Worm (Caenorhabditis elegans): ENCODE results near the gene ttr-8.

The ttr-8 gene

DNA sequence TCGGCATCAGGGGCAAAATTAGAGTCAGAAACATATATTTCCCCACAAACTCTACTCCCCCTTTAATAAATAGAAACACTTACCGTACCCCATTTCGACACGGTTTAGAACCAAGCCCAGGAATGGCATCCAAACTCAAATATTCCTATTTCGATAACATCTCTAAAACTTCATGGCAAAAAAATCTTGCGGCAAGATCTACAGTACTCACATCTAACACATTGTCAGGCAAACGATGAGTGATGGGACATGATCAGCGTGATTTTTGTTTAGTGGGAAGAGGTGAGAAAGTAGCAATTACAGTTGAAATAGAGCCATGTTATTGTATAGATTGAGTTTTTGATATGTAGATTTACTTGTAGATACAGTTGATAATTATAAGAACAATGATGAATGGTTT is 14.2 kb downstream of the ttr-8 start:
- TF ChIP-seq lin-39 (tag; optimal IDR thresholded peaks at IDR 0.05) = no peak
- no peak for TF ChIP-seq rbr-2 (tag; optimal IDR thresholded peaks at IDR 0.05)

DNA sequence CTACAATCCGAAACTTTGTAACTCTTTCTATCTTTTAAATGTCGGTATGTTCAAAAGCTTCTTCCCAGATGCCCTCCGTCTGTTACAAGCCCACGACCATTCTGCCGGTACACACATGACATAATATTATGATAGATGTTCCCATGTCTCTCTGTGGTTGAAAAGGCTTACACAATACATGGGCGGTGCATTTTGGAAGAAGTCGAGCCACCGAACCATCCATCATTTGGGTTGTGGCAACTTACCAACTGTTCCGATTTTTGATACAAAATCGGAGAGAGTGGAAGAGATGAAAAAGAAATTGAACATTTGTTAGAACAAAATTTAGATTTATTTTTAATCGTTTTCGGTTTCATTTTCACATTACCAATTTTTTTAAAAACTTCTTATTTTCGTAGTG is 16.2 kb downstream of the ttr-8 start:
- TF ChIP-seq mep-1 (tag; optimal IDR thresholded peaks at IDR 0.05) (no peak), nhr-11 (tag; optimal IDR thresholded peaks at IDR 0.05) (peak; percentile 44), ceh-20 (GFP tag; IDR thresholded peaks at IDR 0.05) (0 out of 2 replicates have a peak, but pooled peaks have one; percentile 40), fos-1 (tag; optimal IDR thresholded peaks at IDR 0.05) (no peak), egl-27 (tag; optimal IDR thresholded peaks at IDR 0.05) (no peak), ama-1 (optimal IDR thresholded peaks at IDR 0.05) (no peak), ceh-62 (tag; optimal IDR thresholded peaks at IDR 0.05) (no peak), cey-2 (tag; optimal IDR thresholded peaks at IDR 0.05; ENCODE audit: borderline replicate concordance, insufficient read depth) (no peak), daf-16 (GFP tag; optimal IDR thresholded peaks at IDR 0.05) (peak in 1 of 2 experiments; percentile 15), daf-16 (tag; optimal IDR thresholded peaks at IDR 0.05) (no peak), unc-62 (GFP tag; optimal IDR thresholded peaks at IDR 0.05 in 1 of 2) (peak in 1 of 2 experiments; percentile 81), unc-62 (tag; optimal IDR thresholded peaks at IDR 0.05) (no peak), lsy-2 (tag; optimal IDR thresholded peaks at IDR 0.05) (peak in 1 of 2 experiments; percentile 51)

DNA sequence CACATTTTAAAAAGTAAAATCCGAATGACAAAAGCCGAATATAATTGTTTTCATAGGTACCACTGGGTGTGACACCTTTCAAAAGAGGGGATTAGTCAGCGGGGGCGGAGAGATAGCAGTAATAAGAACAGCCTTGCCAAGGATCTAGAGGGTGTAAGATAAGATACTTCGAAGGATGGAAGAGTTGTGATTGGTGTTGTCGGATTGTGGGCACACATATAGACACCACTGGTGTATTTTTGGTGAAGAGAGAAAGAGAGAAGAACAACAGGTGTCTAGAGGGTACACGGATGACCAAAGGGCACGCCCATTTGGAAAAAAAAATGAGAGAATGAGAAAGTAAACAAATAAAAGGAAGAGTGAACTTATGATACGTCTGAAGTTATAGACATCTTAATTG is 20.0 kb downstream of the ttr-8 start:
- TF ChIP-seq aha-1 (tag) (peak; percentile 53), unc-62 (GFP tag; optimal IDR thresholded peaks at IDR 0.05 in 1 of 2) (peak in 1 of 2 experiments; percentile 56), unc-62 (tag; optimal IDR thresholded peaks at IDR 0.05) (no peak), daf-12 (tag; optimal IDR thresholded peaks at IDR 0.05) (no peak), daf-16 (GFP tag; optimal IDR thresholded peaks at IDR 0.05) (peak in 1 of 2 experiments; percentile 90), daf-16 (tag; optimal IDR thresholded peaks at IDR 0.05) (no peak)

DNA sequence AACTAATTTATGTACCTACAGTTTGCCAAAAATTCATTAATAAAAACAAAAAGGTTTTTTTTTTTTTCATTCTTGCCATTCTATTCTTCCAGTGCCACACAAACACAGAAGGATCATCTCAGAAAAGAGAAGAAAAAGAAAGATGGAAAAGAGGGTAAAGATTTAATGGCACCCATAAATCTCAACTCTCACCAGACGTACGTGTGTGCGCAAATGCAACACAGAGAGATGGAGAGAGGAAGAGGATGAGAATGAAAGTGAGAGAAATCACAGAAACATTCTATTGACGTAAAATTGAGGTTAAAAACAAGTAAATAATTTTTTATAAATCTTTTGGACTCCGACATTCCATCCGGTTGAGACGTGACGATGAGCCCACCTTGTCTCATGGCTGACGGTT is 20.9 kb downstream of the ttr-8 start:
- TF ChIP-seq dmd-8 (GFP tag; IDR thresholded peaks at IDR 0.05) = no peak
- TF ChIP-seq Y5F2A.4 (GFP tag; optimal IDR thresholded peaks at IDR 0.05) = no peak
- no peak for TF ChIP-seq attf-4 (tag; optimal IDR thresholded peaks at IDR 0.05)
- TF ChIP-seq nhr-11 (tag; optimal IDR thresholded peaks at IDR 0.05) = peak; percentile 23
- peak in 1 of 2 experiments; percentile 72 for TF ChIP-seq daf-16 (GFP tag; optimal IDR thresholded peaks at IDR 0.05)
- no peak for TF ChIP-seq daf-16 (tag; optimal IDR thresholded peaks at IDR 0.05)
- TF ChIP-seq lsy-2 (tag; optimal IDR thresholded peaks at IDR 0.05) = peak in 1 of 2 experiments; percentile 10

DNA sequence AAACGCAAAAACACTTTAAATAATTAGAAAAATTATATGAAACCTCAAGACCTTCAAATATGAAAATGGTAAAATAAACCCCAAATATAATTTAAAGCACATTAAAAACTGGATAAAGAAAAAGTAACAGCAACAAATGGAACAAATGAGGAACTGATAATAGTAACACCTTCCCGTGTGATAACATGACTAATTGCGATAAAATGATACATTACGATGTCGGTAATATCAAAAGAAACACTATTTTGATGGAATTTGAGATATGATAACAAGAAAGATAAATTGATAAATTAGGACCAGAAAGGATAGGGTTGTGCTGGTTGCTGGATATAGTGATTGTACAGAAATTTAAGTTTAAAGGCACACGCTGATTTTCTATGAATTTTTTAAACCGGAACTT is 23.1 kb downstream of the ttr-8 start:
- TF ChIP-seq unc-62 (GFP tag; optimal IDR thresholded peaks at IDR 0.05 in 1 of 2) (no peak), unc-62 (tag; optimal IDR thresholded peaks at IDR 0.05) (no peak), lir-3 (tag; optimal IDR thresholded peaks at IDR 0.05) (no peak), pqm-1 (tag; optimal IDR thresholded peaks at IDR 0.05) (no peak), lin-13 (GFP tag; optimal IDR thresholded peaks at IDR 0.05) (no peak), zfp-2 (tag; optimal IDR thresholded peaks at IDR 0.05) (no peak), nhr-42 (GFP tag; IDR thresholded peaks at IDR 0.05) (no peak), nhr-41 (GFP tag; IDR thresholded peaks at IDR 0.05) (no peak)

DNA sequence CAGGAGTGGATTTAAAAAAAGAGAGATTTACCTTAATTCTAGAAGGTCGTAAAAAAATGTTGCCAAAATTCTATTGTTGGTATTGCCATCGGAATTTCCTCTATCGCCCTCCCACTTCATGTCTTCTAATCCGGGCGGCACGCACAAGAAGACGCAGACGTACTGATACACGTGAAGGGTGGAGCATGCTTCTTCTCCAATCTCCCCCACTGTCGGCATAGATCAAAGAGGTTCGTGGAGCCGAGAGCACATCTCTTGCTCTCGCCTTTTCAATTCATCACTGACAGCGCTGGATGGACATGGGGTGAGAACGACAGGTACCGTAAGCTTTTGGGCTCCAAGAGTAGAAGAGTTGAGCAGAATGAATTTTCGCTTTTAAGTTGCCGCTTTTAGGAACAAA is 28.6 kb downstream of the ttr-8 start, which contains the start of gene lin-39:
Gene lin-39 (minus strand): TSS at position 74 of the 400 bp plus-strand sequence.
- TF ChIP-seq mdl-1 (tag; optimal IDR thresholded peaks at IDR 0.05) (peak in 1 of 2 experiments; percentile 22), hif-1 (tag; optimal IDR thresholded peaks at IDR 0.05) (no peak)

DNA sequence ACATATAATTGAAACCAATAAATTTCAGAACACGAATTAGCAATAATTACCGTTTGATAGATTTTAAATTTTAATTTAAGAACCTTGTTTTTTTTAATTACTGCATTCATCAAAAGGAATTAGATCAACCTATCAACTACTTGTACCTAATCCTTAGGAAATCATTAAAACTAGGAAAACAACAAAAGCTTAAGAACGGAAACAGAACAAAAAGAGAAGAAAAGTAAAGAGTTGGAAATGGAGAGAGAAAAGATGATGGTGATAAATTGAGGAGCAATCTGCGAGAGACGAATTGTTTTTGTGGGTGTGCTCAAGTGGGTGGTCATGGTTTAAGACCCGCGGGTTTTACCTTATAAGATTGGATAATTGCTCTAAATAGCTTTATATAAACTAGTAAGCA is 29.8 kb downstream of the ttr-8 start:
- TF ChIP-seq lsy-2 (tag; optimal IDR thresholded peaks at IDR 0.05) (no peak), lin-1 (GFP tag; IDR thresholded peaks at IDR 0.05) (no peak), nhr-42 (GFP tag; IDR thresholded peaks at IDR 0.05) (no peak)
